Worm (Caenorhabditis elegans): Measurements from ENCODE around the gene disl-2.

- TF ChIP-seq dpl-1 (GFP tag; optimal IDR thresholded peaks at IDR 0.05) (no peak), unc-62 (GFP tag; optimal IDR thresholded peaks at IDR 0.05) (no peak), pbrm-1 (GFP tag; IDR thresholded peaks at IDR 0.05) (no peak), B0261.1 (tag; optimal IDR thresholded peaks at IDR 0.05) (no peak), rec-8 (tag; optimal IDR thresholded peaks at IDR 0.05) (no peak), madf-3 (GFP tag; IDR thresholded peaks at IDR 0.05) (no peak), tlf-1 (GFP tag; optimal IDR thresholded peaks at IDR 0.05) (no peak), repo-1 (tag; optimal IDR thresholded peaks at IDR 0.05) (no peak), snpc-1.3 (tag; optimal IDR thresholded peaks at IDR 0.05; ENCODE audit: insufficient read depth) (no peak), tbx-9 (tag; optimal IDR thresholded peaks at IDR 0.05; ENCODE audit: borderline replicate concordance) (no peak), B0019.2 (GFP tag; conservative IDR thresholded peaks at IDR 0.05) (no peak), B0336.3 (GFP tag; IDR thresholded peaks at IDR 0.05) (no peak), nhr-80 (tag; optimal IDR thresholded peaks at IDR 0.05) (no peak)
Measured at ce11 chrIII:5450430-5450829, 7.5 kb downstream of the disl-2 start, which contains the start of gene paa-1.
